Worm (Caenorhabditis elegans) whole organism, young adult: ENCODE data around the gene tag-321.
A peak's percentile ranks its signal among the peaks of the same experiment; 100 is the strongest.

ENCODE experiments used
- B0261.1 ChIP-seq: sonication (generic microtip); optimal IDR thresholded peaks from 2 replicates; lab custom pipeline; 2016; ENCODE audit warnings: mild to moderate bottlenecking, missing genetic modification characterization, moderate library complexity, missing compliant biosample characterization
- F23B12.7 ChIP-seq: sonication (generic microtip); optimal IDR thresholded peaks from 2 replicates; lab custom pipeline; 2017; ENCODE audit warnings: missing genetic modification characterization, mild to moderate bottlenecking, missing compliant biosample characterization, antibody characterized with exemption, moderate library complexity; ENCODE audit not compliant: insufficient read depth
- F52B5.7 ChIP-seq: sonication (generic microtip); optimal IDR thresholded peaks from 2 replicates; lab custom pipeline; 2016; ENCODE audit warnings: mild to moderate bottlenecking, missing genetic modification characterization, missing compliant biosample characterization
- T07F8.4 ChIP-seq: sonication (generic microtip); optimal IDR thresholded peaks from 2 replicates; lab custom pipeline; 2016; ENCODE audit warnings: mild to moderate bottlenecking, missing genetic modification characterization, moderate library complexity, missing compliant biosample characterization
- T26A5.8 ChIP-seq: sonication (generic microtip); optimal IDR thresholded peaks from 2 replicates; lab custom pipeline; 2016; ENCODE audit warnings: missing genetic modification characterization, missing compliant biosample characterization
- Y95B8A.8 ChIP-seq: fragments of 200-800 bp; sonication (Bioruptor generic); IDR thresholded peaks from 2 replicates; pipeline ENCODE4 v1.3.6; 2022; ENCODE audit warnings: missing genetic modification reagents, missing genetic modification characterization, missing compliant biosample characterization
- aptf-3 ChIP-seq: fragments of 200-800 bp; sonication (Bioruptor generic); IDR thresholded peaks from 2 replicates; pipeline ENCODE4 v1.3.6; 2022; ENCODE audit warnings: missing genetic modification characterization, missing compliant biosample characterization
- attf-6 ChIP-seq: fragments of 200-800 bp; sonication (Bioruptor generic); IDR thresholded peaks from 2 replicates; pipeline ENCODE4 v1.3.6; 2022; ENCODE audit warnings: missing genetic modification reagents, missing genetic modification characterization, missing compliant biosample characterization
- cebp-1 ChIP-seq, 2 experiments: fragments of 200-800 bp in 1 of 2; sonication (Bioruptor generic) in 1 of 2; sonication (generic microtip) in 1 of 2; IDR thresholded peaks in 1 of 2; optimal IDR thresholded peaks in 1 of 2; 2 replicates each; pipeline versions ENCODE4 v1.3.6 to Lab custom; 2017 to 2022; ENCODE audit warnings: missing compliant biosample characterization in 2 of 2, missing genetic modification characterization in 2 of 2, mild to moderate bottlenecking in 1 of 2, missing genetic modification reagents in 1 of 2, moderate library complexity in 1 of 2
- cebp-2 ChIP-seq: fragments of 200-800 bp; sonication (Bioruptor generic); IDR thresholded peaks from 2 replicates; pipeline ENCODE4 v1.3.6; 2022; ENCODE audit warnings: missing genetic modification characterization, missing compliant biosample characterization
- ceh-79 ChIP-seq: sonication (generic microtip); optimal IDR thresholded peaks from 2 replicates; lab custom pipeline; 2017; ENCODE audit warnings: mild to moderate bottlenecking, missing genetic modification characterization, missing compliant biosample characterization
- dpff-1 ChIP-seq: sonication (generic microtip); optimal IDR thresholded peaks from 2 replicates; lab custom pipeline; 2017; ENCODE audit warnings: mild to moderate bottlenecking, missing genetic modification characterization, missing compliant biosample characterization
- efl-1 ChIP-seq: fragments of 150-350 bp; optimal IDR thresholded peaks from 2 replicates; lab custom pipeline; 2014; ENCODE audit warnings: missing biosample characterization, missing genetic modification reagents, missing genetic modification characterization
- egl-18 ChIP-seq: fragments of 200-800 bp; sonication (Bioruptor generic); IDR thresholded peaks from 2 replicates; pipeline ENCODE4 v1.3.6; 2022; ENCODE audit warnings: missing genetic modification reagents, missing genetic modification characterization, missing compliant biosample characterization
- egrh-3 ChIP-seq: fragments of 200-800 bp; sonication (Bioruptor generic); IDR thresholded peaks from 2 replicates; pipeline ENCODE4 v1.3.6; 2022; ENCODE audit warnings: missing genetic modification reagents, missing genetic modification characterization, missing compliant biosample characterization
- gei-17 ChIP-seq: fragments of 200-800 bp; sonication (Bioruptor generic); optimal IDR thresholded peaks from 2 replicates; lab custom pipeline; 2018; ENCODE audit warnings: mild to moderate bottlenecking, missing genetic modification characterization, missing compliant biosample characterization
- him-1 ChIP-seq: sonication (generic microtip); optimal IDR thresholded peaks from 2 replicates; lab custom pipeline; 2016; ENCODE audit warnings: missing genotype, missing genetic modification reagents, missing genetic modification characterization, missing compliant biosample characterization
- hlh-12 ChIP-seq: sonication (generic microtip); optimal IDR thresholded peaks from 2 replicates; lab custom pipeline; 2016; ENCODE audit warnings: missing genetic modification characterization, missing compliant biosample characterization
- lag-1 ChIP-seq: fragments of 200-800 bp; sonication (Bioruptor generic); IDR thresholded peaks from 2 replicates; pipeline ENCODE4 v1.3.6; 2022; ENCODE audit warnings: missing genetic modification reagents, missing genetic modification characterization, missing compliant biosample characterization
- lin-26 ChIP-seq: fragments of 200-800 bp; sonication (Bioruptor generic); IDR thresholded peaks from 2 replicates; pipeline ENCODE4 v1.3.6; 2022; ENCODE audit warnings: missing genetic modification reagents, missing genetic modification characterization, missing compliant biosample characterization
- lsl-1 ChIP-seq: fragments of 200-800 bp; sonication (Bioruptor generic); optimal IDR thresholded peaks from 2 replicates; lab custom pipeline; 2018; ENCODE audit warnings: mild to moderate bottlenecking, missing genetic modification characterization, moderate library complexity, missing compliant biosample characterization
- madf-8 ChIP-seq: fragments of 200-800 bp; sonication (Bioruptor generic); conservative IDR thresholded peaks from 2 replicates; pipeline ENCODE4 v1.3.6; 2022; ENCODE audit warnings: missing genetic modification reagents, missing genetic modification characterization, missing compliant biosample characterization
- mel-28 ChIP-seq: sonication (generic microtip); optimal IDR thresholded peaks from 2 replicates; lab custom pipeline; 2016; ENCODE audit warnings: borderline replicate concordance, mild to moderate bottlenecking, missing genetic modification characterization, missing compliant biosample characterization
- nhr-120 ChIP-seq: fragments of 200-800 bp; sonication (Bioruptor generic); IDR thresholded peaks from 2 replicates; pipeline ENCODE4 v1.3.6; 2022; ENCODE audit warnings: missing genetic modification characterization, missing compliant biosample characterization
- nhr-179 ChIP-seq: sonication (generic microtip); optimal IDR thresholded peaks from 2 replicates; lab custom pipeline; 2016; ENCODE audit warnings: mild to moderate bottlenecking, missing genetic modification characterization, missing compliant biosample characterization
- nhr-27 ChIP-seq: fragments of 200-800 bp; sonication (Bioruptor generic); optimal IDR thresholded peaks from 2 replicates; lab custom pipeline; 2018; ENCODE audit warnings: mild to moderate bottlenecking, missing genetic modification characterization, moderate library complexity, missing compliant biosample characterization
- nhr-80 ChIP-seq: sonication (generic microtip); optimal IDR thresholded peaks from 2 replicates; lab custom pipeline; 2016; ENCODE audit warnings: missing genetic modification characterization, missing compliant biosample characterization
- nhr-90 ChIP-seq: sonication (generic microtip); optimal IDR thresholded peaks from 2 replicates; lab custom pipeline; 2016; ENCODE audit warnings: missing genotype, mild to moderate bottlenecking, missing genetic modification characterization, missing compliant biosample characterization
- sdz-38 ChIP-seq: sonication (generic microtip); optimal IDR thresholded peaks from 2 replicates; lab custom pipeline; 2016; ENCODE audit warnings: missing genotype, missing genetic modification characterization, missing compliant biosample characterization
- snpc-1.1 ChIP-seq: sonication (generic microtip); optimal IDR thresholded peaks from 2 replicates; lab custom pipeline; 2017; ENCODE audit warnings: missing genetic modification characterization, mild to moderate bottlenecking, missing compliant biosample characterization, antibody characterized with exemption, moderate library complexity, missing genotype, missing genetic modification reagents; ENCODE audit not compliant: insufficient read depth
- snpc-4 ChIP-seq, 5 experiments: fragments of 150-350 bp in 1 of 5; sonication (generic microtip) in 4 of 5; optimal IDR thresholded peaks; 2 replicates each; lab custom pipeline; 2014 to 2018; ENCODE audit warnings: missing genetic modification characterization in 5 of 5, missing biosample characterization in 3 of 5, antibody characterized with exemption in 2 of 5, mild to moderate bottlenecking in 2 of 5, missing compliant biosample characterization in 2 of 5, missing genotype in 2 of 5, moderate library complexity in 2 of 5, missing genetic modification reagents in 1 of 5
- tbp1 ChIP-seq: fragments of 200-800 bp; sonication (Bioruptor generic); optimal IDR thresholded peaks from 2 replicates; lab custom pipeline; 2018; ENCODE audit warnings: mild to moderate bottlenecking, missing genetic modification characterization, missing compliant biosample characterization
- tbx-9 ChIP-seq: sonication (generic microtip); optimal IDR thresholded peaks from 2 replicates; lab custom pipeline; 2016; ENCODE audit warnings: borderline replicate concordance, missing genetic modification characterization, inconsistent platforms, missing compliant biosample characterization
- unc-62 ChIP-seq: fragments of 150-350 bp; optimal IDR thresholded peaks from 2 replicates; lab custom pipeline; 2014; ENCODE audit warnings: missing biosample characterization, missing genetic modification reagents, missing genetic modification characterization
- zfh-2 ChIP-seq: fragments of 200-800 bp; sonication (Bioruptor generic); conservative IDR thresholded peaks from 2 replicates; pipeline ENCODE4 v1.3.6; 2022; ENCODE audit warnings: missing genetic modification reagents, missing genetic modification characterization, missing compliant biosample characterization
- ztf-26 ChIP-seq: sonication (generic microtip); optimal IDR thresholded peaks from 2 replicates; lab custom pipeline; 2017; ENCODE audit warnings: missing genetic modification characterization, missing compliant biosample characterization

tag-321 gene

ce11 chrIV:7829275-7829938, 45.8 kb upstream of the tag-321 start, which contains the start of gene C06A6.4 (continued):
- TF ChIP-seq snpc-4 (GFP tag; optimal IDR thresholded peaks at IDR 0.05; lab: Kevin White, UChicago) = no peak
- TF ChIP-seq snpc-4 (tag; optimal IDR thresholded peaks at IDR 0.05; lab: Kevin White, UChicago) = peak in 2 of 4 experiments; percentile 10 to 36
- TF ChIP-seq B0261.1 (tag; lab: Kevin White, UChicago) = no peak
- peak; percentile 6 for TF ChIP-seq him-1 (tag; lab: Kevin White, UChicago)
- TF ChIP-seq cebp-2 (GFP tag; lab: Robert Waterston, UW) = no peak
- TF ChIP-seq F23B12.7 (tag; lab: Kevin White, UChicago) = no peak
- peak; percentile 79; the same call in 1 of the 2 replicates for TF ChIP-seq madf-8 (GFP tag; lab: Robert Waterston, UW)
- TF ChIP-seq snpc-1.1 (tag; lab: Kevin White, UChicago) = peak; percentile 7
- peak; percentile 80 for TF ChIP-seq efl-1 (GFP tag; lab: Kevin White, UChicago)
- TF ChIP-seq nhr-179 = no peak
- TF ChIP-seq lsl-1 (GFP tag; lab: Kevin White, UChicago) = peak; percentile 97
- TF ChIP-seq F52B5.7 = no peak
- no peak for TF ChIP-seq mel-28 (tag; lab: Kevin White, UChicago)
- no peak for TF ChIP-seq lin-26 (GFP tag; lab: Robert Waterston, UW)
- no peak for TF ChIP-seq egl-18
- TF ChIP-seq sdz-38 (tag; lab: Kevin White, UChicago) = no peak
- TF ChIP-seq ztf-26 (tag; lab: Kevin White, UChicago) = no peak
- TF ChIP-seq nhr-120 = no peak

ce11 chrIV:7824649-7825048, 41.0 kb upstream of the tag-321 start:
- TF ChIP-seq T26A5.8 (tag; lab: Kevin White, UChicago) (no peak), unc-62 (GFP tag; lab: Kevin White, UChicago) (no peak), ceh-79 (tag; lab: Kevin White, UChicago) (no peak), T07F8.4 (tag; lab: Kevin White, UChicago) (no peak), hlh-12 (tag; lab: Kevin White, UChicago) (no peak), aptf-3 (GFP tag; lab: Robert Waterston, UW) (no peak), nhr-27 (tag; lab: Kevin White, UChicago) (no peak)
- TF ChIP-seq, all 124 proteins: peak for 0

ce11 chrIV:7822524-7822923, 38.9 kb upstream of the tag-321 start, which contains the start of gene T14A8.2:
TSS of gene T14A8.2 (minus strand) at chrIV:7822624.
- TF ChIP-seq nhr-80 (tag; lab: Kevin White, UChicago) (no peak), tbp1 (GFP tag; lab: Kevin White, UChicago) (no peak), tbx-9 (tag; lab: Kevin White, UChicago) (no peak), nhr-90 (tag; lab: Kevin White, UChicago) (no peak), egrh-3 (GFP tag; lab: Robert Waterston, UW) (no peak), attf-6 (no peak), dpff-1 (tag; lab: Kevin White, UChicago) (no peak), zfh-2 (GFP tag; lab: Robert Waterston, UW) (no peak), snpc-4 (GFP tag; optimal IDR thresholded peaks at IDR 0.05; lab: Kevin White, UChicago) (no peak), snpc-4 (tag; optimal IDR thresholded peaks at IDR 0.05; lab: Kevin White, UChicago) (no peak), gei-17 (no peak), Y95B8A.8 (GFP tag; lab: Robert Waterston, UW) (no peak), cebp-1 (GFP tag; IDR thresholded peaks at IDR 0.05; lab: Robert Waterston, UW) (no peak), cebp-1 (tag; optimal IDR thresholded peaks at IDR 0.05; lab: Kevin White, UChicago) (no peak), lag-1 (GFP tag; lab: Robert Waterston, UW) (no peak)
